Worm (Caenorhabditis elegans) whole organism, L4 larva: ENCODE results near the gene gakh-1.

Experiments used
- fos-1 ChIP-seq: fragments of 150-350 bp; optimal IDR thresholded peaks from 2 replicates; lab custom pipeline; 2014; ENCODE audit warnings: missing biosample characterization, missing genetic modification characterization
- mdt-29 ChIP-seq: fragments of 200-800 bp; sonication (Bioruptor generic); IDR thresholded peaks from 2 replicates; pipeline ENCODE4 v1.3.6; 2022; ENCODE audit warnings: missing genetic modification reagents, missing genetic modification characterization, missing compliant biosample characterization
- mxl-2 ChIP-seq: fragments of 200-800 bp; sonication (Bioruptor generic); conservative IDR thresholded peaks from 2 replicates; pipeline ENCODE4 v1.3.6; 2022; ENCODE audit warnings: missing genetic modification reagents, missing genetic modification characterization, missing compliant biosample characterization
- nhr-11 ChIP-seq: fragments of 150-350 bp; optimal IDR thresholded peaks from 2 replicates; lab custom pipeline; 2014; ENCODE audit warnings: missing biosample characterization, missing genetic modification characterization
- sdz-12 ChIP-seq: fragments of 200-800 bp; sonication (Bioruptor generic); optimal IDR thresholded peaks from 2 replicates; lab custom pipeline; 2018; ENCODE audit warnings: mild to moderate bottlenecking, missing genetic modification characterization, missing compliant biosample characterization
- snpc-4 ChIP-seq: fragments of 150-350 bp; optimal IDR thresholded peaks from 2 replicates; lab custom pipeline; 2014; ENCODE audit warnings: missing biosample characterization, missing genetic modification characterization
- spr-3 ChIP-seq: fragments of 200-800 bp; sonication (Bioruptor generic); optimal IDR thresholded peaks from 2 replicates; lab custom pipeline; 2018; ENCODE audit warnings: mild to moderate bottlenecking, missing genetic modification characterization, missing compliant biosample characterization
- unc-39 ChIP-seq: sonication (generic microtip); optimal IDR thresholded peaks from 2 replicates; lab custom pipeline; 2017; ENCODE audit warnings: missing biosample characterization, missing genetic modification characterization

DNA sequence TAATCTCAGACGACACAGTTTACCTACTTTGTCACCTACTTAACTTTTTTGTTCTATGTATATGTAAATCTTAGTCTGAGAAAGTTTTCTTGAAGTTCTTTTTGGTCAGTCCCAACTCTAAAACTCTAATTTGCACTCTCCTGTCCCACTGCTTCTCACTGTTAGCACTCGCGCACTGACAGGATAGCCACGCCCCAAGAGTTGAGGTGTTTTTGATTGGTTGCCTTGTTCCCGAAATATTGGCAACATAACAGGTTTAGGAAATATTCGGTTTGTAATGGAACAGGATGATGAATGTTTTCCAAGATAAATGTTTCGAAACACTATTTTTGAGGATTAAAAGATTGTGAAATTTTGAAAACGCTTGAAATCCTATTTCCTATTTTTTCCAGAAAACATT, 34.8 kb downstream of the gakh-1 start:
- no peak for TF ChIP-seq nhr-11 (tag; lab: Kevin White, UChicago)
- TF ChIP-seq sdz-12 (GFP tag; lab: Kevin White, UChicago) = no peak
- TF ChIP-seq snpc-4 (tag; lab: Kevin White, UChicago) = no peak
- no peak for TF ChIP-seq mxl-2 (GFP tag; lab: Robert Waterston, UW)
- no peak for TF ChIP-seq mdt-29 (GFP tag; lab: Robert Waterston, UW)
- no peak for TF ChIP-seq spr-3
- no peak for TF ChIP-seq unc-39 (tag; lab: Kevin White, UChicago)
- no peak for TF ChIP-seq fos-1 (tag; lab: Kevin White, UChicago)
